Worm (Caenorhabditis elegans) whole organism, L3 larva: ENCODE measurements around the gene cpg-7.
A peak's percentile ranks its signal among the peaks of the same experiment; 100 is the strongest.

Experiments
- R02D3.7 ChIP-seq: fragments of 150-350 bp; optimal IDR thresholded peaks from 2 replicates; lab custom pipeline; 2014; ENCODE audit warnings: missing biosample characterization, missing genetic modification characterization
- aly-2 ChIP-seq: fragments of 150-350 bp; optimal IDR thresholded peaks from 2 replicates; lab custom pipeline; 2014; ENCODE audit warnings: missing biosample characterization, missing genetic modification characterization
- ama-1 ChIP-seq: fragments of 150-350 bp; optimal IDR thresholded peaks from 2 replicates; lab custom pipeline; 2018
- ceh-16 ChIP-seq: sonication (generic microtip); optimal IDR thresholded peaks from 2 replicates; lab custom pipeline; 2017; ENCODE audit warnings: missing biosample characterization, missing genetic modification characterization
- ceh-28 ChIP-seq: fragments of 150-350 bp; optimal IDR thresholded peaks from 2 replicates; lab custom pipeline; 2014; ENCODE audit warnings: missing biosample characterization, missing genetic modification reagents, missing genetic modification characterization
- ceh-9 ChIP-seq: sonication (generic microtip); optimal IDR thresholded peaks from 2 replicates; lab custom pipeline; 2018; ENCODE audit warnings: missing biosample characterization, missing genetic modification characterization
- egl-27 ChIP-seq: sonication (generic microtip); optimal IDR thresholded peaks from 4 replicates; lab custom pipeline; 2017; ENCODE audit warnings: missing biosample characterization, missing genetic modification reagents, missing genetic modification characterization
- egl-5 ChIP-seq: fragments of 150-350 bp; optimal IDR thresholded peaks from 2 replicates; lab custom pipeline; 2017; ENCODE audit warnings: missing biosample characterization, missing genetic modification reagents, missing genetic modification characterization, inconsistent platforms
- elt-1 ChIP-seq: fragments of 150-350 bp; optimal IDR thresholded peaks from 2 replicates; lab custom pipeline; 2014; ENCODE audit warnings: missing biosample characterization, missing genetic modification characterization
- elt-2 ChIP-seq: sonication (generic microtip); optimal IDR thresholded peaks from 2 replicates; lab custom pipeline; 2016; ENCODE audit warnings: missing genetic modification reagents, mild to moderate bottlenecking, missing genetic modification characterization, missing compliant biosample characterization
- fkh-10 ChIP-seq: sonication (generic microtip); optimal IDR thresholded peaks from 2 replicates; lab custom pipeline; 2017; ENCODE audit warnings: missing biosample characterization, missing genetic modification reagents, missing genetic modification characterization
- fos-1 ChIP-seq: fragments of 150-350 bp; optimal IDR thresholded peaks from 2 replicates; lab custom pipeline; 2014; ENCODE audit warnings: missing biosample characterization, missing genetic modification characterization
- hmg-11 ChIP-seq: sonication (generic microtip); optimal IDR thresholded peaks from 2 replicates; lab custom pipeline; 2016; ENCODE audit warnings: missing genetic modification characterization, missing compliant biosample characterization
- lin-15B ChIP-seq: fragments of 150-350 bp; optimal IDR thresholded peaks from 2 replicates; lab custom pipeline; 2014; ENCODE audit warnings: missing biosample characterization, missing genetic modification characterization
- lin-39 ChIP-seq: fragments of 150-350 bp; optimal IDR thresholded peaks from 2 replicates; lab custom pipeline; 2018; ENCODE audit warnings: missing biosample characterization, missing genetic modification reagents, missing genetic modification characterization
- mdl-1 ChIP-seq: fragments of 150-350 bp; optimal IDR thresholded peaks from 2 replicates; lab custom pipeline; 2014; ENCODE audit warnings: missing biosample characterization, missing genetic modification characterization
- mml-1 ChIP-seq: fragments of 150-350 bp; sonication (generic microtip); optimal IDR thresholded peaks from 3 replicates; lab custom pipeline; 2014; ENCODE audit warnings: missing biosample characterization, missing genetic modification characterization
- nfya-1 ChIP-seq: sonication (generic microtip); optimal IDR thresholded peaks from 2 replicates; lab custom pipeline; 2017; ENCODE audit warnings: missing genetic modification characterization, mild to moderate bottlenecking, missing compliant biosample characterization, antibody characterized with exemption, moderate library complexity; ENCODE audit not compliant: insufficient read depth
- nhr-11 ChIP-seq: fragments of 150-350 bp; optimal IDR thresholded peaks from 2 replicates; lab custom pipeline; 2014; ENCODE audit warnings: missing biosample characterization, missing genetic modification characterization
- nhr-237 ChIP-seq: fragments of 150-350 bp; optimal IDR thresholded peaks from 2 replicates; lab custom pipeline; 2014; ENCODE audit warnings: missing biosample characterization, missing genetic modification characterization
- nhr-25 ChIP-seq: sonication (generic microtip); optimal IDR thresholded peaks from 2 replicates; lab custom pipeline; 2017; ENCODE audit warnings: missing biosample characterization, missing genetic modification characterization
- nhr-43 ChIP-seq: sonication (generic microtip); optimal IDR thresholded peaks from 2 replicates; lab custom pipeline; 2016; ENCODE audit warnings: mild to moderate bottlenecking, missing genetic modification characterization, missing compliant biosample characterization; ENCODE audit not compliant: poor library complexity, severe bottlenecking
- nhr-77 ChIP-seq: fragments of 150-350 bp; optimal IDR thresholded peaks from 2 replicates; lab custom pipeline; 2014; ENCODE audit warnings: missing biosample characterization, missing genetic modification characterization
- pha-4 ChIP-seq: fragments of 150-350 bp; optimal IDR thresholded peaks from 2 replicates; lab custom pipeline; 2014; ENCODE audit warnings: missing biosample characterization, missing genetic modification reagents, missing genetic modification characterization
- pqm-1 ChIP-seq: fragments of 150-350 bp; optimal IDR thresholded peaks from 2 replicates; lab custom pipeline; 2017; ENCODE audit warnings: missing biosample characterization, missing genetic modification characterization, inconsistent platforms
- sea-2 ChIP-seq: fragments of 150-350 bp; sonication (generic microtip); optimal IDR thresholded peaks from 4 replicates; lab custom pipeline; 2014; ENCODE audit warnings: missing biosample characterization, missing genetic modification reagents, missing genetic modification characterization
- tbx-2 ChIP-seq: sonication (generic microtip); optimal IDR thresholded peaks from 2 replicates; lab custom pipeline; 2016; ENCODE audit warnings: mild to moderate bottlenecking, missing genetic modification characterization, missing compliant biosample characterization
- unc-62 ChIP-seq: fragments of 150-350 bp; sonication (generic microtip); optimal IDR thresholded peaks from 4 replicates; lab custom pipeline; 2014; ENCODE audit warnings: missing biosample characterization, missing genetic modification reagents, missing genetic modification characterization
- zag-1 ChIP-seq: fragments of 150-350 bp; optimal IDR thresholded peaks from 2 replicates; lab custom pipeline; 2014; ENCODE audit warnings: missing biosample characterization, missing genetic modification characterization
- ztf-11 ChIP-seq: fragments of 150-350 bp; optimal IDR thresholded peaks from 2 replicates; lab custom pipeline; 2014; ENCODE audit warnings: missing biosample characterization, missing genetic modification characterization
- ztf-4 ChIP-seq: fragments of 150-350 bp; optimal IDR thresholded peaks from 2 replicates; lab custom pipeline; 2014; ENCODE audit warnings: missing biosample characterization, missing genetic modification characterization

cpg-7 gene

DNA sequence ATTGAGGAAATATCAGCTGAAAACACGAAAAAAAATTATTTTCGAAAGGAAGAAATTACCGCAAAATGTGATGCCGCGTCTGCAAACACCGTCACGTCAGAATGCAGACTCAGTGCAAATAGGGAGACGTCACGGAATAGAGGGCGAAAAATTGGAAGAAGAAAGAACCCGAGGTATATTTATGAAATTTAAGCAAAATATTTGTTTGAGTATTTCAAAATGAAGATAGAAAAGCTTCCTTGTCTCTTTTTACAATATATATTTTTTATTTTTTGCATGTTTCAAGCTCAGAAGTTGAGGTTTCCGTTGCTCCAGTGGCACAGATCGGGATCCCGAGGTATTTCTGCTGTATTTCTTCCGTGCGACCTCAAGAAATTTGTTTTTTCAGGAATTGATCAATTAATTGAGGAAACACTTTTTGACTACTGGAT is 34.8 kb upstream of the cpg-7 start, which contains the start of gene W03H9.2 (continued):
- TF ChIP-seq nhr-237 (tag; lab: Kevin White, UChicago): no peak
- no peak for TF ChIP-seq fos-1 (tag; lab: Kevin White, UChicago)
- TF ChIP-seq egl-27 (tag; lab: Kevin White, UChicago): no peak

- peak; percentile 4 for TF ChIP-seq lin-15B (tag; lab: Kevin White, UChicago)
- TF ChIP-seq pha-4 (tag; lab: Kevin White, UChicago): peak; percentile 23
- TF ChIP-seq tbx-2 (tag; lab: Kevin White, UChicago): peak; percentile 0
- TF ChIP-seq nfya-1 (tag; lab: Kevin White, UChicago): peak; percentile 20
- peak; percentile 47 for TF ChIP-seq hmg-11 (tag; lab: Kevin White, UChicago)
- TF ChIP-seq nhr-43: peak; percentile 7
- peak; percentile 53 for TF ChIP-seq nhr-77 (tag; lab: Kevin White, UChicago)
These were observed 33.1 kb upstream of the cpg-7 start, which contains the start of gene cacn-1 for ce11 chrII:14142098-14142554. Gene cacn-1 (minus strand): TSS chrII:14142148.

- TF ChIP-seq hmg-11 (tag; lab: Kevin White, UChicago): no peak
- no peak for TF ChIP-seq lin-39
- no peak for TF ChIP-seq ztf-11 (tag; lab: Kevin White, UChicago)
- no peak for TF ChIP-seq ama-1
- TF ChIP-seq zag-1 (tag; lab: Kevin White, UChicago): no peak
These were observed 29.9 kb upstream of the cpg-7 start for ce11 chrII:14138849-14139419.

- TF ChIP-seq ceh-16 (no peak), nfya-1 (tag; lab: Kevin White, UChicago) (no peak), nhr-11 (tag; lab: Kevin White, UChicago) (no peak), sea-2 (GFP tag; lab: Kevin White, UChicago) (no peak), unc-62 (GFP tag; lab: Kevin White, UChicago) (no peak), pqm-1 (tag; lab: Kevin White, UChicago) (no peak), aly-2 (tag; lab: Kevin White, UChicago) (no peak), fkh-10 (GFP tag; lab: Kevin White, UChicago) (no peak), lin-39 (no peak), fos-1 (tag; lab: Kevin White, UChicago) (no peak), hmg-11 (tag; lab: Kevin White, UChicago) (no peak)
These were observed 28.5 kb upstream of the cpg-7 start, which contains the start of gene K09E4.1 for ce11 chrII:14137538-14137937. Gene K09E4.1 (plus strand): TSS chrII:14137838.

DNA sequence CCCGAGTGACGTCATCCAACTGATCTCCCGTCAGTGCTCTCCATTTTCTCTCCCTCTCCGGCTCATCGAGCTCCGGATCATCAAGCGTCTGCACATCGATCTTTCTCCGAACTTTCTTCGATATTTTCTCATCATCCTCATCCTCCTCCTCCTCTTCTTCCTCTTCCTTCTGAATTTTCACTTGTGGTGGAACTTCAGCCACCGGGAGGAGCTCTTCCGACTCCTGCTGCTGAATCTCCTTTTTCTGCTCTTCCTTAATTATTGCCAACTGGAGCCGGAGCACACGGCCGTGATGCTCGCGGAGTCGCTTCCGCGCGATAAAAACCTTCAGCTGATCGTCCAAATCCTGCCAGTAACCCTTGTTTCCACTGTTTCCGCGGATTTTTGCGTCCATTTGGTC is 27.3 kb upstream of the cpg-7 start:
- TF ChIP-seq tbx-2 (tag; lab: Kevin White, UChicago) (no peak), ceh-9 (tag; lab: Kevin White, UChicago) (no peak), unc-62 (GFP tag; lab: Kevin White, UChicago) (no peak), mdl-1 (tag; lab: Kevin White, UChicago) (no peak), lin-15B (tag; lab: Kevin White, UChicago) (no peak), elt-2 (tag; lab: Kevin White, UChicago) (no peak), ceh-28 (no peak), egl-5 (tag; lab: Kevin White, UChicago) (no peak), ztf-4 (tag; lab: Kevin White, UChicago) (no peak), R02D3.7 (tag; lab: Kevin White, UChicago) (no peak), mml-1 (tag; lab: Kevin White, UChicago) (no peak), lin-39 (no peak), elt-1 (tag; lab: Kevin White, UChicago) (no peak)

DNA sequence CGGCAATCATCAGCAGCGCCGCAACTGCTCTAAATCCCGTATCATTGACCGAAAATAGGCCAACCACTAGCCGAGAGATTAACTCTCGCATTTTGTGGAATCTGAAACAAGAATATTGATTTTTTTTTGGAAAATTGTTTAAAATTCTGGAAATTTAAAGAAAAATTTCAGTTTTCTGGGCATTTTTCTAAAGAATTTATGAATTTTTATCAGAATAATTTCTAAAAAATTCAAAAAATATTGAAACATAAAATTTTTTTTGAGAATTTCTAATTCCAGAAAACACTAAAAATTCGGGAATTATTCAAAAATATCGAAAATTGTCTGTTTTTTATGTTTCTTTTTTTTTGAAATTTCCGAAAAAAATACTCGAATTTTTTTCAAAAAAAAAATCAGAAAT is 23.7 kb upstream of the cpg-7 start, which contains the start of gene algn-3:
Gene algn-3 (minus strand): TSS at position 101 of the 400 bp plus-strand sequence.
- TF ChIP-seq tbx-2 (tag; lab: Kevin White, UChicago) (no peak), lin-15B (tag; lab: Kevin White, UChicago) (no peak), nhr-25 (no peak)
